Fruit fly (Drosophila melanogaster): Measurements from ENCODE around the gene CG42831.

The CG42831 gene

dm6 chr3L:10814519-10814918 is at the start of gene CG42831:
CG42831 (plus strand) TSS chr3L:10814819.
- no peak for TF ChIP-seq CG8301 (tag; optimal IDR thresholded peaks at IDR 0.05)
- TF ChIP-seq CG17806 (tag; optimal IDR thresholded peaks at IDR 0.05) = no peak
- no peak for TF ChIP-seq CG34367 (tag; optimal IDR thresholded peaks at IDR 0.05)
- TF ChIP-seq D1 (tag; optimal IDR thresholded peaks at IDR 0.05) = no peak
- no peak for TF ChIP-seq rn (GFP tag; IDR thresholded peaks at IDR 0.05)
- no peak for TF ChIP-seq CG12605 (GFP tag; IDR thresholded peaks at IDR 0.05)
- TF ChIP-seq Pif1A (GFP tag; optimal IDR thresholded peaks at IDR 0.05) = no peak
- TF ChIP-seq Ets98B (GFP tag; IDR thresholded peaks at IDR 0.05) = no peak
- TF ChIP-seq CG32121 (GFP tag; IDR thresholded peaks at IDR 0.05) = no peak
- no peak for TF ChIP-seq EcR (GFP tag; optimal IDR thresholded peaks at IDR 0.05)
- no peak for TF ChIP-seq Pif1B (GFP tag; optimal IDR thresholded peaks at IDR 0.05)
- no peak for TF ChIP-seq CG9948 (tag; optimal IDR thresholded peaks at IDR 0.05)

dm6 chr3L:10766480-10767145 is 48.0 kb upstream of the CG42831 start:
- TF ChIP-seq CG32121 (GFP tag; IDR thresholded peaks at IDR 0.05) (peak; percentile 27), EcR (GFP tag; optimal IDR thresholded peaks at IDR 0.05) (peak; percentile 89), Ets98B (GFP tag; IDR thresholded peaks at IDR 0.05) (peak; percentile 19), CG8301 (tag; optimal IDR thresholded peaks at IDR 0.05) (peak; percentile 36), fd96Ca (GFP tag; IDR thresholded peaks at IDR 0.05) (peak; percentile 55; the same call in 2 of the 3 replicates), Pif1A (GFP tag; optimal IDR thresholded peaks at IDR 0.05) (peak; percentile 7), rn (GFP tag; IDR thresholded peaks at IDR 0.05) (no peak), CG17806 (tag; optimal IDR thresholded peaks at IDR 0.05) (no peak), gl (tag; optimal IDR thresholded peaks at IDR 0.05) (no peak), Snoo (tag; optimal IDR thresholded peaks at IDR 0.05) (no peak), CG14655 (GFP tag; optimal IDR thresholded peaks at IDR 0.05) (peak; percentile 13)

- TF ChIP-seq CG14655 (GFP tag; optimal IDR thresholded peaks at IDR 0.05) = peak; percentile 78
- TF ChIP-seq CG17806 (tag; optimal IDR thresholded peaks at IDR 0.05) = peak; percentile 60
- no peak for TF ChIP-seq D1 (tag; optimal IDR thresholded peaks at IDR 0.05)
- TF ChIP-seq CG8301 (tag; optimal IDR thresholded peaks at IDR 0.05) = peak; percentile 73
- peak; percentile 68 for TF ChIP-seq CG8159 (tag; optimal IDR thresholded peaks at IDR 0.05)
- TF ChIP-seq CG9948 (tag; optimal IDR thresholded peaks at IDR 0.05) = peak; percentile 72
- no peak for TF ChIP-seq Snoo (tag; optimal IDR thresholded peaks at IDR 0.05)
- peak; percentile 41 for TF ChIP-seq CG13204 (GFP tag; optimal IDR thresholded peaks at IDR 0.05)
- TF ChIP-seq Pif1B (GFP tag; optimal IDR thresholded peaks at IDR 0.05) = peak; percentile 18
- TF ChIP-seq gl (tag; optimal IDR thresholded peaks at IDR 0.05) = peak; percentile 20
- TF ChIP-seq CG34367 (tag; optimal IDR thresholded peaks at IDR 0.05) = peak; percentile 37
- no peak for TF ChIP-seq CG12605 (GFP tag; IDR thresholded peaks at IDR 0.05)
- TF ChIP-seq fd96Ca (GFP tag; IDR thresholded peaks at IDR 0.05) = 0 out of 3 replicates have a peak, but pooled peaks have one; percentile 22
- peak; percentile 62 for TF ChIP-seq CG15710 (tag; optimal IDR thresholded peaks at IDR 0.05)
Measured at dm6 chr3L:10767181-10768095, 47.2 kb upstream of the CG42831 start.

dm6 chr3L:10769218-10770018 is 45.2 kb upstream of the CG42831 start:
- TF ChIP-seq CG10348 (GFP tag; IDR thresholded peaks at IDR 0.05) (no peak), CG8301 (tag; optimal IDR thresholded peaks at IDR 0.05) (peak; percentile 2), gl (tag; optimal IDR thresholded peaks at IDR 0.05) (no peak), CG17806 (tag; optimal IDR thresholded peaks at IDR 0.05) (peak; percentile 14), Snoo (tag; optimal IDR thresholded peaks at IDR 0.05) (no peak), rn (GFP tag; IDR thresholded peaks at IDR 0.05) (no peak), CG14655 (GFP tag; optimal IDR thresholded peaks at IDR 0.05) (peak; percentile 32), D1 (tag; optimal IDR thresholded peaks at IDR 0.05) (no peak), CG9948 (tag; optimal IDR thresholded peaks at IDR 0.05) (no peak), EcR (GFP tag; optimal IDR thresholded peaks at IDR 0.05) (no peak), CG15710 (tag; optimal IDR thresholded peaks at IDR 0.05) (no peak), CG32121 (GFP tag; IDR thresholded peaks at IDR 0.05) (no peak), CG12605 (GFP tag; IDR thresholded peaks at IDR 0.05) (no peak)

- TF ChIP-seq Snoo (tag; optimal IDR thresholded peaks at IDR 0.05) = no peak
- no peak for TF ChIP-seq D1 (tag; optimal IDR thresholded peaks at IDR 0.05)
- TF ChIP-seq CG34367 (tag; optimal IDR thresholded peaks at IDR 0.05) = no peak
- TF ChIP-seq Pif1B (GFP tag; optimal IDR thresholded peaks at IDR 0.05) = no peak
- no peak for TF ChIP-seq CG9948 (tag; optimal IDR thresholded peaks at IDR 0.05)
Measured at dm6 chr3L:10771616-10772203, 42.9 kb upstream of the CG42831 start, which contains the start of gene CG43245. CG43245 (plus strand) TSS chr3L:10771925.

Measured in whole organism, pupa.